Fruit fly (Drosophila melanogaster): Measurements from ENCODE around the gene CtsL4.

CtsL4 gene

dm6 chr2L:10321612-10322011, 34.8 kb downstream of the CtsL4 start (continued):
- TF ChIP-seq CG10321 (GFP tag; IDR thresholded peaks at IDR 0.05) (no peak), tup (GFP tag; optimal IDR thresholded peaks at IDR 0.05) (no peak), Myb (GFP tag; optimal IDR thresholded peaks at IDR 0.05) (no peak), CG11398 (GFP tag; optimal IDR thresholded peaks at IDR 0.05) (no peak), ranshi (GFP tag; IDR thresholded peaks at IDR 0.05) (no peak; the same call in 1 of the 2 replicates), nerfin-1 (tag; optimal IDR thresholded peaks at IDR 0.05) (no peak), peb (GFP tag; IDR thresholded peaks at IDR 0.05) (no peak), cwo (GFP tag; optimal IDR thresholded peaks at IDR 0.05) (no peak), Deaf1 (tag; optimal IDR thresholded peaks at IDR 0.05) (peak; percentile 94), BEAF-32 (GFP tag; optimal IDR thresholded peaks at IDR 0.05) (no peak), CG3838 (GFP tag; optimal IDR thresholded peaks at IDR 0.05) (no peak), CG12769 (tag; optimal IDR thresholded peaks at IDR 0.05) (peak; percentile 98), nmo (GFP tag; optimal IDR thresholded peaks at IDR 0.05) (no peak), CG4617 (GFP tag; optimal IDR thresholded peaks at IDR 0.05; ENCODE audit: borderline replicate concordance) (no peak), sens (GFP tag) (peak; percentile 20), sob (GFP tag; IDR thresholded peaks at IDR 0.05) (no peak; the same call in 1 of the 2 replicates), Vsx1 (GFP tag; optimal IDR thresholded peaks at IDR 0.05) (no peak), stwl (tag; optimal IDR thresholded peaks at IDR 0.05) (no peak), HmgZ (tag; optimal IDR thresholded peaks at IDR 0.05) (peak; percentile 23), dysf (GFP tag; IDR thresholded peaks at IDR 0.05) (no peak), ERR (GFP tag; optimal IDR thresholded peaks at IDR 0.05) (no peak), CG12104 (GFP tag; optimal IDR thresholded peaks at IDR 0.05) (no peak), CG7987 (GFP tag; optimal IDR thresholded peaks at IDR 0.05) (peak; percentile 10), bigmax (GFP tag; optimal IDR thresholded peaks at IDR 0.05) (peak; percentile 25), fd3F (GFP tag; optimal IDR thresholded peaks at IDR 0.05) (no peak), Dp (GFP tag; optimal IDR thresholded peaks at IDR 0.05) (peak; percentile 19), TFAM (GFP tag; optimal IDR thresholded peaks at IDR 0.05) (no peak), CG32767 (GFP tag; IDR thresholded peaks at IDR 0.05) (0 out of 2 replicates have a peak, but pooled peaks have one; percentile 19), h (optimal IDR thresholded peaks at IDR 0.05) (no peak), Nf-YC (tag; optimal IDR thresholded peaks at IDR 0.05) (peak; percentile 5), klu (GFP tag; IDR thresholded peaks at IDR 0.05) (no peak), wor (GFP tag; IDR thresholded peaks at IDR 0.05) (no peak), HLH3B (GFP tag; IDR thresholded peaks at IDR 0.05) (no peak; the same call in 1 of the 2 replicates), chif (GFP tag; optimal IDR thresholded peaks at IDR 0.05) (no peak), CG17385 (GFP tag; optimal IDR thresholded peaks at IDR 0.05) (no peak), MBD-R2 (GFP tag; IDR thresholded peaks at IDR 0.05) (peak; percentile 25; the same call in 1 of the 2 replicates), CG10366 (GFP tag; IDR thresholded peaks at IDR 0.05) (no peak), CG14667 (GFP tag; IDR thresholded peaks at IDR 0.05) (no peak), Bgb (GFP tag; IDR thresholded peaks at IDR 0.05; ENCODE audit: partially characterized antibody) (no peak; the same call in none of the 2 replicates), onecut (GFP tag; IDR thresholded peaks at IDR 0.05) (no peak), bbx (GFP tag; IDR thresholded peaks at IDR 0.05; ENCODE audit: partially characterized antibody) (no peak; the same call in 1 of the 2 replicates), Dbx (GFP tag; IDR thresholded peaks at IDR 0.05) (peak; percentile 28; the same call in 1 of the 3 replicates), CG17361 (GFP tag; IDR thresholded peaks at IDR 0.05) (no peak), Poxn (GFP tag; IDR thresholded peaks at IDR 0.05) (no peak), Hmr (GFP tag; optimal IDR thresholded peaks at IDR 0.05) (peak; percentile 38), CG30403 (GFP tag; optimal IDR thresholded peaks at IDR 0.05) (no peak), Lim3 (GFP tag; IDR thresholded peaks at IDR 0.05) (no peak), CG15073 (GFP tag; optimal IDR thresholded peaks at IDR 0.05) (no peak), Spps (tag; optimal IDR thresholded peaks at IDR 0.05) (no peak), crc (GFP tag; optimal IDR thresholded peaks at IDR 0.05) (no peak), Optix (GFP tag; IDR thresholded peaks at IDR 0.05) (no peak), Opbp (GFP tag; IDR thresholded peaks at IDR 0.05; ENCODE audit: partially characterized antibody) (no peak)
